Fruit fly (Drosophila melanogaster) whole organism, embryonic: ENCODE data around the gene CG17803.

Experiments
- Atf6 ChIP-seq: fragments of 200-800 bp; sonication (Bioruptor generic); IDR thresholded peaks from 2 replicates; pipeline ENCODE4 v1.3.6; 2022; ENCODE audit warnings: missing biosample characterization, missing genetic modification characterization
- Bteb2 ChIP-seq: fragments of 200-800 bp; sonication (Bioruptor generic); optimal IDR thresholded peaks from 2 replicates; lab custom pipeline; 2016; ENCODE audit warnings: missing biosample characterization, missing genetic modification characterization
- CG10147 ChIP-seq: fragments of 200-800 bp; sonication (Bioruptor generic); optimal IDR thresholded peaks from 2 replicates; lab custom pipeline; 2019; ENCODE audit warnings: missing biosample characterization, mild to moderate bottlenecking, missing genetic modification characterization, moderate library complexity
- CG10979 ChIP-seq: fragments of 200-800 bp; sonication (Bioruptor generic); optimal IDR thresholded peaks from 2 replicates; lab custom pipeline; 2018; ENCODE audit warnings: missing biosample characterization, mild to moderate bottlenecking, missing genetic modification characterization, moderate library complexity
- CG12155 ChIP-seq: fragments of 200-800 bp; sonication (Bioruptor generic); optimal IDR thresholded peaks from 3 replicates; lab custom pipeline; 2016; ENCODE audit warnings: missing biosample characterization, missing genetic modification characterization
- CG12744 ChIP-seq: fragments of 200-800 bp; sonication (Bioruptor generic); optimal IDR thresholded peaks from 2 replicates; lab custom pipeline; 2016; ENCODE audit warnings: missing biosample characterization, missing genetic modification characterization
- CG12769 ChIP-seq: fragments of 200-800 bp; sonication (Bioruptor generic); optimal IDR thresholded peaks from 2 replicates; lab custom pipeline; 2019; ENCODE audit warnings: missing biosample characterization, mild to moderate bottlenecking, missing genetic modification characterization, moderate library complexity
- CG1529 ChIP-seq: fragments of 200-800 bp; sonication (Bioruptor generic); optimal IDR thresholded peaks from 3 replicates; lab custom pipeline; 2018; ENCODE audit warnings: missing biosample characterization, missing genetic modification characterization
- CG15601 ChIP-seq: fragments of 200-800 bp; sonication (Bioruptor generic); optimal IDR thresholded peaks from 3 replicates; lab custom pipeline; 2019; ENCODE audit warnings: missing biosample characterization, mild to moderate bottlenecking, missing genetic modification characterization, moderate library complexity
- CG1603 ChIP-seq: fragments of 200-800 bp; sonication (Bioruptor generic); optimal IDR thresholded peaks from 2 replicates; lab custom pipeline; 2019; ENCODE audit warnings: missing biosample characterization, mild to moderate bottlenecking, missing genetic modification characterization, moderate library complexity
- CG1647 ChIP-seq: fragments of 200-800 bp; sonication (Bioruptor generic); optimal IDR thresholded peaks from 3 replicates; lab custom pipeline; 2016; ENCODE audit warnings: missing biosample characterization, missing genetic modification characterization
- CG17361 ChIP-seq: fragments of 200-800 bp; sonication (Bioruptor generic); IDR thresholded peaks from 3 replicates; pipeline ENCODE4 v1.3.6; 2022; ENCODE audit warnings: missing biosample characterization, missing genetic modification characterization
- CG17829 ChIP-seq: fragments of 200-800 bp; optimal IDR thresholded peaks from 2 replicates; lab custom pipeline; 2019; ENCODE audit warnings: missing biosample characterization, mild to moderate bottlenecking, missing genetic modification characterization, moderate library complexity
- CG17912 ChIP-seq: fragments of 200-800 bp; sonication (Bioruptor generic); optimal IDR thresholded peaks from 2 replicates; lab custom pipeline; 2018; ENCODE audit warnings: missing biosample characterization, mild to moderate bottlenecking, missing genetic modification characterization
- CG1832 ChIP-seq: fragments of 200-800 bp; sonication (Bioruptor generic); optimal IDR thresholded peaks from 2 replicates; lab custom pipeline; 2017; ENCODE audit warnings: missing biosample characterization, mild to moderate bottlenecking, missing genetic modification characterization, inconsistent platforms
- CG2116 ChIP-seq: fragments of 200-800 bp; sonication (Bioruptor generic); optimal IDR thresholded peaks from 3 replicates; lab custom pipeline; 2018; ENCODE audit warnings: missing biosample characterization, mild to moderate bottlenecking, missing genetic modification characterization
- CG2202 ChIP-seq: fragments of 200-800 bp; sonication (Bioruptor generic); optimal IDR thresholded peaks from 2 replicates; lab custom pipeline; 2018; ENCODE audit warnings: missing biosample characterization, mild to moderate bottlenecking, missing genetic modification characterization
- CG32532 ChIP-seq: fragments of 200-800 bp; sonication (Bioruptor generic); IDR thresholded peaks from 2 replicates; pipeline ENCODE4 v1.3.6; 2022; ENCODE audit warnings: missing biosample characterization, missing genetic modification characterization
- CG3726 ChIP-seq: fragments of 200-800 bp; sonication (Bioruptor generic); IDR thresholded peaks from 3 replicates; pipeline ENCODE4, ENCODE4 v1.3.6; 2022; ENCODE audit warnings: missing biosample characterization, missing genetic modification characterization
- CG43689 ChIP-seq: fragments of 200-800 bp; sonication (Bioruptor generic); IDR thresholded peaks from 2 replicates; pipeline ENCODE4 v1.3.6; 2022; ENCODE audit warnings: missing biosample characterization, missing genetic modification characterization
- Doc2 ChIP-seq: fragments of 200-800 bp; sonication (Bioruptor generic); IDR thresholded peaks from 2 replicates; pipeline ENCODE4 v1.3.6; 2022; ENCODE audit warnings: missing biosample characterization, missing genetic modification characterization
- Dref ChIP-seq: fragments of 200-800 bp; sonication (Bioruptor generic); IDR thresholded peaks from 2 replicates; pipeline ENCODE4 v1.3.6; 2022; ENCODE audit warnings: missing biosample characterization, missing genetic modification characterization
- Ets65A ChIP-seq: fragments of 200-800 bp; sonication (Bioruptor generic); peaks from one replicate; lab custom pipeline; 2016; ENCODE audit warnings: missing biosample characterization, missing genetic modification characterization
- Fer1 ChIP-seq: fragments of 200-800 bp; sonication (Bioruptor generic); optimal IDR thresholded peaks from 2 replicates; lab custom pipeline; 2017; ENCODE audit warnings: missing biosample characterization, mild to moderate bottlenecking, missing genetic modification characterization
- GATAe ChIP-seq: fragments of 200-800 bp; sonication (Bioruptor generic); conservative IDR thresholded peaks from 2 replicates; pipeline ENCODE4 v1.3.6; 2022; ENCODE audit warnings: missing biosample characterization, missing genetic modification characterization
- H15 ChIP-seq: fragments of 200-800 bp; sonication (Bioruptor generic); IDR thresholded peaks from 3 replicates; pipeline ENCODE4 v1.3.6; 2022; ENCODE audit warnings: missing biosample characterization, missing genetic modification characterization
- Med ChIP-seq: fragments of 200-800 bp; sonication (Bioruptor generic); peaks from one replicate; lab custom pipeline; 2016; ENCODE audit warnings: missing biosample characterization, missing genetic modification characterization, mild to moderate bottlenecking, inconsistent platforms, moderate library complexity
- Nf-YC ChIP-seq: fragments of 200-800 bp; optimal IDR thresholded peaks from 3 replicates; lab custom pipeline; 2019; ENCODE audit warnings: missing biosample characterization, mild to moderate bottlenecking, missing genetic modification characterization, moderate library complexity
- Rfx ChIP-seq: fragments of 200-800 bp; sonication (Bioruptor generic); IDR thresholded peaks from 2 replicates; pipeline ENCODE4 v1.3.6; 2022; ENCODE audit warnings: missing biosample characterization, missing genetic modification characterization
- ab ChIP-seq: fragments of 200-800 bp; sonication (Bioruptor generic); optimal IDR thresholded peaks from 2 replicates; lab custom pipeline; 2016; ENCODE audit warnings: missing biosample characterization, missing genetic modification characterization
- abd-A ChIP-seq: fragments of 200-800 bp; sonication (Bioruptor generic); optimal IDR thresholded peaks from 3 replicates; lab custom pipeline; 2019; ENCODE audit warnings: missing biosample characterization, mild to moderate bottlenecking, missing genetic modification characterization, moderate library complexity
- ato ChIP-seq: fragments of 200-800 bp; sonication (Bioruptor generic); IDR thresholded peaks from 2 replicates; pipeline ENCODE4 v1.3.6; 2022; ENCODE audit warnings: missing biosample characterization, missing genetic modification characterization; ENCODE audit not compliant: partially characterized antibody
- az2 ChIP-seq: fragments of 200-800 bp; sonication (Bioruptor generic); optimal IDR thresholded peaks from 3 replicates; lab custom pipeline; 2016; ENCODE audit warnings: missing biosample characterization, missing genetic modification characterization
- ci ChIP-seq: fragments of 200-800 bp; sonication (Bioruptor generic); IDR thresholded peaks from 3 replicates; pipeline ENCODE4 v1.3.6; 2022; ENCODE audit warnings: missing biosample characterization, missing genetic modification characterization
- dpn ChIP-seq, 2 experiments: fragments of 200-800 bp; sonication (Bioruptor generic); optimal IDR thresholded peaks; 3 replicates each; lab custom pipeline; 2016; ENCODE audit warnings: missing biosample characterization in 2 of 2, missing genetic modification characterization in 2 of 2
- emc ChIP-seq: fragments of 200-800 bp; sonication (Bioruptor generic); optimal IDR thresholded peaks from 2 replicates; lab custom pipeline; 2016; ENCODE audit warnings: missing biosample characterization, missing genetic modification characterization
- eyg ChIP-seq: fragments of 200-800 bp; sonication (Bioruptor generic); optimal IDR thresholded peaks from 3 replicates; lab custom pipeline; 2016; ENCODE audit warnings: missing biosample characterization, missing genetic modification characterization
- gfzf ChIP-seq: fragments of 200-800 bp; sonication (Bioruptor generic); optimal IDR thresholded peaks from 2 replicates; lab custom pipeline; 2016; ENCODE audit warnings: missing biosample characterization, mild to moderate bottlenecking, missing genetic modification characterization, moderate library complexity
- gsb-n ChIP-seq: fragments of 200-800 bp; sonication (Bioruptor generic); optimal IDR thresholded peaks from 3 replicates; lab custom pipeline; 2018; ENCODE audit warnings: missing biosample characterization, mild to moderate bottlenecking, missing genetic modification characterization
- lola ChIP-seq, 3 experiments: fragments of >200 bp in 2 of 3; fragments of 200-800 bp in 1 of 3; sonication (Bioruptor generic) in 1 of 3; optimal IDR thresholded peaks; 2 replicates each; lab custom pipeline; 2017 to 2019; ENCODE audit warnings: missing biosample characterization in 3 of 3, missing genetic modification characterization in 3 of 3, mild to moderate bottlenecking in 1 of 3, moderate library complexity in 1 of 3
- otp ChIP-seq: fragments of 200-800 bp; sonication (Bioruptor generic); IDR thresholded peaks from 3 replicates; pipeline ENCODE4, ENCODE4 v1.3.6; 2022; ENCODE audit warnings: missing biosample characterization, missing genetic modification characterization
- peb ChIP-seq: fragments of 200-800 bp; sonication (Bioruptor generic); IDR thresholded peaks from 2 replicates; pipeline ENCODE4 v1.3.6; 2022; ENCODE audit warnings: missing biosample characterization, missing genetic modification characterization
- pho ChIP-seq: fragments of 200-800 bp; sonication (Bioruptor generic); optimal IDR thresholded peaks from 2 replicates; lab custom pipeline; 2016; ENCODE audit warnings: missing biosample characterization, missing genetic modification characterization
- slbo ChIP-seq: fragments of 200-800 bp; sonication (Bioruptor generic); IDR thresholded peaks from 2 replicates; pipeline ENCODE4 v1.3.6; 2022; ENCODE audit warnings: missing biosample characterization, missing genetic modification characterization
- stc ChIP-seq: fragments of 200-800 bp; sonication (Bioruptor generic); IDR thresholded peaks from 2 replicates; pipeline ENCODE4 v1.3.6; 2022; ENCODE audit warnings: missing biosample characterization, missing genetic modification characterization
- tna ChIP-seq: fragments of 200-800 bp; sonication (Bioruptor generic); IDR thresholded peaks from 2 replicates; pipeline ENCODE4 v1.3.6; 2022; ENCODE audit warnings: missing biosample characterization, missing genetic modification characterization; ENCODE audit not compliant: partially characterized antibody
- ttk ChIP-seq: fragments of 200-800 bp; sonication (Bioruptor generic); IDR thresholded peaks from 2 replicates; pipeline ENCODE4 v2.1.2; 2022; ENCODE audit warnings: missing biosample characterization, missing genetic modification characterization
- tup ChIP-seq: fragments of 200-800 bp; sonication (Bioruptor generic); optimal IDR thresholded peaks from 2 replicates; lab custom pipeline; 2016; ENCODE audit warnings: missing biosample characterization, mild to moderate bottlenecking, missing genetic modification characterization, moderate library complexity
- tx ChIP-seq: fragments of 200-800 bp; sonication (Bioruptor generic); optimal IDR thresholded peaks from 2 replicates; lab custom pipeline; 2016; ENCODE audit warnings: missing biosample characterization, missing genetic modification characterization
- wor ChIP-seq: fragments of 200-800 bp; sonication (Bioruptor generic); IDR thresholded peaks from 2 replicates; pipeline ENCODE4 v1.3.6; 2022; ENCODE audit warnings: missing biosample characterization, missing genetic modification characterization
- z ChIP-seq: fragments of 200-800 bp; sonication (Bioruptor generic); IDR thresholded peaks from 3 replicates; pipeline ENCODE4 v1.3.6; 2022; ENCODE audit warnings: missing biosample characterization, missing genetic modification characterization
- zen2 ChIP-seq: fragments of 200-800 bp; sonication (Bioruptor generic); IDR thresholded peaks from 3 replicates; pipeline ENCODE4 v1.3.6; 2022; ENCODE audit warnings: missing biosample characterization, missing genetic modification characterization; ENCODE audit not compliant: partially characterized antibody

The CG17803 gene

dm6 chr3R:17809014-17809413, 7.7 kb upstream of the CG17803 start, which contains the start of gene Odj (continued):
- TF ChIP-seq CG10147 (GFP tag; lab: Kevin White, UChicago) = no peak
- peak; percentile 86 for TF ChIP-seq Med (GFP tag; lab: Kevin White, UChicago)
- peak; percentile 79 for TF ChIP-seq tna (GFP tag; lab: Robert Waterston, UW)
- no peak for TF ChIP-seq CG1647
- TF ChIP-seq gfzf (GFP tag; lab: Kevin White, UChicago) = peak; percentile 47
- TF ChIP-seq dpn (GFP tag; optimal IDR thresholded peaks at IDR 0.05; lab: Kevin White, UChicago) = no peak
- peak; percentile 41 for TF ChIP-seq CG1603 (tag; lab: Kevin White, UChicago)
- no peak for TF ChIP-seq peb (GFP tag; lab: Robert Waterston, UW)
- TF ChIP-seq CG12744 (GFP tag; lab: Kevin White, UChicago) = peak; percentile 23
- no peak for TF ChIP-seq CG3726 (GFP tag; lab: Robert Waterston, UW)
- TF ChIP-seq tx (GFP tag; lab: Kevin White, UChicago) = no peak
- TF ChIP-seq CG43689 (GFP tag; lab: Robert Waterston, UW) = no peak
- 0 out of 3 replicates have a peak, but pooled peaks have one; percentile 20 for TF ChIP-seq CG17361 (GFP tag; lab: Robert Waterston, UW)
- no peak for TF ChIP-seq ci
- TF ChIP-seq gsb-n (tag; lab: Kevin White, UChicago) = no peak
- TF ChIP-seq wor = no peak
- TF ChIP-seq z (GFP tag; lab: Robert Waterston, UW) = no peak
- no peak for TF ChIP-seq stc (GFP tag; lab: Robert Waterston, UW)
- TF ChIP-seq eyg (GFP tag; lab: Kevin White, UChicago) = no peak
- no peak for TF ChIP-seq lola (GFP tag; optimal IDR thresholded peaks at IDR 0.05; lab: Kevin White, UChicago)
- no peak for TF ChIP-seq CG2202 (tag; lab: Kevin White, UChicago)
- no peak for TF ChIP-seq Ets65A (GFP tag; lab: Kevin White, UChicago)
- peak; percentile 89 for TF ChIP-seq Dref
- TF ChIP-seq CG12769 (tag; lab: Kevin White, UChicago) = no peak
- TF ChIP-seq ato (GFP tag; lab: Robert Waterston, UW) = peak; percentile 89
- peak; percentile 40 for TF ChIP-seq CG17829 (tag; lab: Kevin White, UChicago)
- no peak for TF ChIP-seq otp (GFP tag; lab: Robert Waterston, UW)
- peak; percentile 63 for TF ChIP-seq Rfx (GFP tag; lab: Robert Waterston, UW)
- peak; percentile 4 for TF ChIP-seq pho (GFP tag; lab: Kevin White, UChicago)
- no peak for TF ChIP-seq GATAe (GFP tag; lab: Robert Waterston, UW)
- 0 out of 2 replicates have a peak, but pooled peaks have one; percentile 14 for TF ChIP-seq Atf6 (GFP tag; lab: Robert Waterston, UW)
- TF ChIP-seq emc = no peak
- TF ChIP-seq CG10979 = no peak
- TF ChIP-seq H15 (GFP tag; lab: Robert Waterston, UW) = no peak
- no peak for TF ChIP-seq az2 (GFP tag; lab: Kevin White, UChicago)
- TF ChIP-seq Nf-YC (tag; lab: Kevin White, UChicago) = peak; percentile 17
- no peak for TF ChIP-seq CG1832 (GFP tag; lab: Kevin White, UChicago)
- TF ChIP-seq CG2116 = peak; percentile 81
- no peak for TF ChIP-seq Bteb2 (GFP tag; lab: Kevin White, UChicago)
- no peak for TF ChIP-seq tup (GFP tag; lab: Kevin White, UChicago)
- TF ChIP-seq CG15601 (tag; lab: Kevin White, UChicago) = peak; percentile 3
- TF ChIP-seq Fer1 (GFP tag; lab: Kevin White, UChicago) = peak; percentile 4
- TF ChIP-seq zen2 = peak; percentile 95
- no peak for TF ChIP-seq Doc2 (GFP tag; lab: Robert Waterston, UW)
- TF ChIP-seq CG17912 = no peak
- TF ChIP-seq CG12155 (GFP tag; lab: Kevin White, UChicago) = no peak
- no peak for TF ChIP-seq ttk (GFP tag; lab: Robert Waterston, UW)
- TF ChIP-seq CG1529 (GFP tag; lab: Kevin White, UChicago) = no peak
- no peak for TF ChIP-seq ab (GFP tag; lab: Kevin White, UChicago)
- no peak; the same call in 1 of the 2 replicates for TF ChIP-seq CG32532 (GFP tag; lab: Robert Waterston, UW)
- TF ChIP-seq slbo = peak; percentile 44; the same call in 1 of the 2 replicates
- no peak for TF ChIP-seq abd-A (tag; lab: Kevin White, UChicago)
